Worm (Caenorhabditis elegans) whole organism, L1 larva: ENCODE data around the gene srx-87.

ENCODE experiments used
- C04F5.9 ChIP-seq: sonication (generic microtip); optimal IDR thresholded peaks from 2 replicates; lab custom pipeline; 2016; ENCODE audit warnings: missing genetic modification characterization, missing compliant biosample characterization
- F16B12.6 ChIP-seq: fragments of 150-350 bp; optimal IDR thresholded peaks from 2 replicates; lab custom pipeline; 2014; ENCODE audit warnings: missing biosample characterization, missing genetic modification characterization
- aly-2 ChIP-seq: fragments of 150-350 bp; optimal IDR thresholded peaks from 2 replicates; lab custom pipeline; 2014; ENCODE audit warnings: missing biosample characterization, missing genetic modification characterization
- blmp-1 ChIP-seq: fragments of 150-350 bp; optimal IDR thresholded peaks from 2 replicates; lab custom pipeline; 2014; ENCODE audit warnings: missing biosample characterization, missing genetic modification characterization
- ceh-63 ChIP-seq: fragments of 200-800 bp; sonication (Bioruptor generic); optimal IDR thresholded peaks from 2 replicates; lab custom pipeline; 2018; ENCODE audit warnings: mild to moderate bottlenecking, missing genetic modification characterization, missing compliant biosample characterization
- ceh-82 ChIP-seq, 3 experiments: fragments of 150-350 bp in 1 of 3; sonication (generic microtip) in 2 of 3; optimal IDR thresholded peaks; 2 replicates each; lab custom pipeline; 2014 to 2017; ENCODE audit warnings: missing biosample characterization in 3 of 3, missing genetic modification characterization in 3 of 3
- ceh-90 ChIP-seq: sonication (generic microtip); optimal IDR thresholded peaks from 2 replicates; lab custom pipeline; 2016; ENCODE audit warnings: missing genetic modification characterization, missing compliant biosample characterization
- dpl-1 ChIP-seq, 3 experiments: fragments of 150-350 bp in 2 of 3; sonication (generic microtip) in 1 of 3; optimal IDR thresholded peaks; 2 replicates each; lab custom pipeline; 2014 to 2017; ENCODE audit warnings: missing biosample characterization in 3 of 3, missing genetic modification characterization in 3 of 3, missing genetic modification reagents in 3 of 3
- dsc-1 ChIP-seq: sonication (generic microtip); optimal IDR thresholded peaks from 2 replicates; lab custom pipeline; 2016; ENCODE audit warnings: mild to moderate bottlenecking, missing genetic modification characterization, missing compliant biosample characterization
- efl-1 ChIP-seq, 4 experiments: fragments of 150-350 bp; optimal IDR thresholded peaks in 3 of 4; peaks in 1 of 4; 1 replicate in 1 of 4; 2 replicates in 3 of 4; lab custom pipeline; 2014; ENCODE audit warnings: missing biosample characterization in 2 of 4, missing genetic modification characterization in 2 of 4, missing genetic modification reagents in 2 of 4
- egl-13 ChIP-seq: sonication (generic microtip); optimal IDR thresholded peaks from 2 replicates; lab custom pipeline; 2016; ENCODE audit warnings: missing genotype, missing genetic modification reagents, missing genetic modification characterization, missing compliant biosample characterization
- fkh-10 ChIP-seq: sonication (generic microtip); optimal IDR thresholded peaks from 2 replicates; lab custom pipeline; 2017; ENCODE audit warnings: missing biosample characterization, missing genetic modification reagents, missing genetic modification characterization
- fos-1 ChIP-seq: fragments of 150-350 bp; optimal IDR thresholded peaks from 2 replicates; lab custom pipeline; 2014; ENCODE audit warnings: missing biosample characterization, missing genetic modification characterization
- grh-1 ChIP-seq: fragments of 200-800 bp; sonication (Bioruptor generic); IDR thresholded peaks from 2 replicates; pipeline ENCODE4 v1.3.6; 2022; ENCODE audit warnings: missing genetic modification reagents, missing genetic modification characterization, missing compliant biosample characterization
- hlh-17 ChIP-seq: fragments of 200-800 bp; sonication (Bioruptor generic); optimal IDR thresholded peaks from 2 replicates; lab custom pipeline; 2018; ENCODE audit warnings: missing genetic modification characterization, mild to moderate bottlenecking, missing compliant biosample characterization, moderate library complexity, borderline replicate concordance
- hlh-4 ChIP-seq: sonication (generic microtip); optimal IDR thresholded peaks from 2 replicates; lab custom pipeline; 2016; ENCODE audit warnings: mild to moderate bottlenecking, missing genetic modification characterization, missing compliant biosample characterization
- irx-1 ChIP-seq: sonication (generic microtip); optimal IDR thresholded peaks from 2 replicates; lab custom pipeline; 2016; ENCODE audit warnings: missing genetic modification characterization, missing compliant biosample characterization
- isw-1 ChIP-seq: fragments of 200-800 bp; sonication (Bioruptor generic); IDR thresholded peaks from 2 replicates; pipeline ENCODE4 v1.3.6; 2022; ENCODE audit warnings: missing genetic modification characterization, missing compliant biosample characterization
- lin-14 ChIP-seq: fragments of 200-800 bp; sonication (Bioruptor generic); optimal IDR thresholded peaks from 2 replicates; lab custom pipeline; 2018; ENCODE audit warnings: mild to moderate bottlenecking, missing genetic modification characterization, moderate library complexity, missing compliant biosample characterization
- mef-2 ChIP-seq: fragments of 150-350 bp; optimal IDR thresholded peaks from 2 replicates; lab custom pipeline; 2014; ENCODE audit warnings: missing biosample characterization, missing genetic modification characterization
- nhr-12 ChIP-seq: sonication (generic microtip); optimal IDR thresholded peaks from 2 replicates; lab custom pipeline; 2017; ENCODE audit warnings: missing biosample characterization, missing genetic modification characterization
- nhr-19 ChIP-seq: fragments of 200-800 bp; sonication (Bioruptor generic); conservative IDR thresholded peaks from 2 replicates; pipeline ENCODE4 v1.3.6; 2022; ENCODE audit warnings: missing genetic modification characterization, missing compliant biosample characterization
- nhr-28 ChIP-seq: fragments of 150-350 bp; optimal IDR thresholded peaks from 2 replicates; lab custom pipeline; 2014; ENCODE audit warnings: missing biosample characterization, missing genetic modification characterization
- nhr-47 ChIP-seq: sonication (generic microtip); optimal IDR thresholded peaks from 2 replicates; lab custom pipeline; 2016; ENCODE audit warnings: mild to moderate bottlenecking, missing genetic modification characterization, moderate library complexity, missing compliant biosample characterization
- nhr-71 ChIP-seq: sonication (generic microtip); optimal IDR thresholded peaks from 2 replicates; lab custom pipeline; 2016; ENCODE audit warnings: mild to moderate bottlenecking, missing genetic modification characterization, moderate library complexity, missing compliant biosample characterization
- nhr-84 ChIP-seq: sonication (generic microtip); optimal IDR thresholded peaks from 2 replicates; lab custom pipeline; 2017; ENCODE audit warnings: missing biosample characterization, missing genetic modification characterization
- nhr-85 ChIP-seq: sonication (generic microtip); peaks from one replicate; lab custom pipeline; 2016; ENCODE audit warnings: missing genetic modification characterization, inconsistent platforms, missing compliant biosample characterization
- pqm-1 ChIP-seq: sonication (generic microtip); optimal IDR thresholded peaks from 3 replicates; lab custom pipeline; 2017; ENCODE audit warnings: missing biosample characterization, missing genetic modification characterization
- skn-1 ChIP-seq: fragments of 150-350 bp; optimal IDR thresholded peaks from 2 replicates; lab custom pipeline; 2014; ENCODE audit warnings: missing biosample characterization, missing genetic modification characterization
- snpc-4 ChIP-seq: fragments of 150-350 bp; optimal IDR thresholded peaks from 2 replicates; lab custom pipeline; 2014; ENCODE audit warnings: missing biosample characterization, missing genetic modification characterization
- unc-130 ChIP-seq: fragments of 150-350 bp; optimal IDR thresholded peaks from 2 replicates; lab custom pipeline; 2017; ENCODE audit warnings: missing biosample characterization, missing genetic modification characterization, inconsistent platforms
- unc-98 ChIP-seq: fragments of 200-800 bp; sonication (Bioruptor generic); IDR thresholded peaks from 2 replicates; pipeline ENCODE4 v1.3.6; 2022; ENCODE audit warnings: missing genetic modification characterization, missing compliant biosample characterization
- vab-15 ChIP-seq: sonication (generic microtip); optimal IDR thresholded peaks from 2 replicates; lab custom pipeline; 2017; ENCODE audit warnings: missing genotype, mild to moderate bottlenecking, missing genetic modification characterization, missing compliant biosample characterization
- zag-1 ChIP-seq: fragments of 150-350 bp; optimal IDR thresholded peaks from 2 replicates; lab custom pipeline; 2014; ENCODE audit warnings: missing biosample characterization, missing genetic modification characterization
- zip-4 ChIP-seq: fragments of 200-800 bp; sonication (Bioruptor generic); optimal IDR thresholded peaks from 2 replicates; lab custom pipeline; 2018; ENCODE audit warnings: mild to moderate bottlenecking, missing genetic modification characterization, moderate library complexity, missing compliant biosample characterization

The srx-87 gene

ce11 chrV:11585122-11585521, 20.4 kb downstream of the srx-87 start (continued):
- TF ChIP-seq efl-1 (optimal IDR thresholded peaks at IDR 0.05; lab: Kevin White, UChicago): peak; percentile 4 to 30
- no peak for TF ChIP-seq efl-1 (GFP tag; optimal IDR thresholded peaks at IDR 0.05 in 1 of 2; lab: Kevin White, UChicago)
- no peak for TF ChIP-seq hlh-17 (GFP tag; lab: Kevin White, UChicago)
- TF ChIP-seq irx-1: no peak
- 0 out of 2 replicates have a peak, but pooled peaks have one; percentile 28 for TF ChIP-seq grh-1 (GFP tag; lab: Robert Waterston, UW)
- peak; percentile 80 for TF ChIP-seq nhr-71 (tag; lab: Kevin White, UChicago)
- TF ChIP-seq fos-1 (tag; lab: Kevin White, UChicago): no peak
- no peak for TF ChIP-seq F16B12.6 (tag; lab: Kevin White, UChicago)
- TF ChIP-seq nhr-28 (tag; lab: Kevin White, UChicago): no peak
- TF ChIP-seq lin-14 (GFP tag; lab: Kevin White, UChicago): no peak
- peak; percentile 97 for TF ChIP-seq snpc-4 (tag; lab: Kevin White, UChicago)
- TF ChIP-seq nhr-19 (GFP tag; lab: Robert Waterston, UW): peak; percentile 66
- TF ChIP-seq nhr-85: peak; percentile 87
- no peak for TF ChIP-seq nhr-12 (tag; lab: Kevin White, UChicago)

- TF ChIP-seq skn-1 (tag; lab: Kevin White, UChicago) (no peak), unc-130 (tag; lab: Kevin White, UChicago) (no peak), ceh-90 (tag; lab: Kevin White, UChicago) (no peak), zag-1 (no peak), hlh-17 (GFP tag; lab: Kevin White, UChicago) (no peak), mef-2 (tag; lab: Kevin White, UChicago) (no peak), snpc-4 (tag; lab: Kevin White, UChicago) (no peak), blmp-1 (tag; lab: Kevin White, UChicago) (no peak)
These were observed 24.8 kb downstream of the srx-87 start, which contains the start of gene srx-82 for ce11 chrV:11589433-11589832. Gene srx-82, plus strand, starts transcription at chrV:11589733.

- TF ChIP-seq efl-1 (optimal IDR thresholded peaks at IDR 0.05; lab: Kevin White, UChicago) (no peak), efl-1 (GFP tag; optimal IDR thresholded peaks at IDR 0.05 in 1 of 2; lab: Kevin White, UChicago) (peak in 1 of 2 experiments; percentile 75), unc-130 (tag; lab: Kevin White, UChicago) (no peak)
These were observed 28.8 kb downstream of the srx-87 start, which contains the start of gene srx-80 for ce11 chrV:11593427-11593826. Gene srx-80, plus strand, starts transcription at chrV:11593727.

ce11 chrV:11593888-11594287, 29.2 kb downstream of the srx-87 start:
- TF ChIP-seq hlh-4 (tag; lab: Kevin White, UChicago) (no peak), dsc-1 (tag; lab: Kevin White, UChicago) (no peak), egl-13 (tag; lab: Kevin White, UChicago) (no peak), ceh-82 (tag; optimal IDR thresholded peaks at IDR 0.05; lab: Kevin White, UChicago) (no peak), C04F5.9 (tag; lab: Kevin White, UChicago) (no peak), zag-1 (no peak), zip-4 (GFP tag; lab: Kevin White, UChicago) (no peak), blmp-1 (tag; lab: Kevin White, UChicago) (no peak)

ce11 chrV:11598807-11599206, 34.1 kb downstream of the srx-87 start, which contains the start of gene srx-84:
Gene srx-84, plus strand, starts transcription at chrV:11599107.
- no peak for TF ChIP-seq nhr-85
- no peak for TF ChIP-seq blmp-1 (tag; lab: Kevin White, UChicago)
- TF ChIP-seq dpl-1 (GFP tag; optimal IDR thresholded peaks at IDR 0.05; lab: Kevin White, UChicago): no peak
- no peak for TF ChIP-seq isw-1 (GFP tag; lab: Robert Waterston, UW)
- no peak for TF ChIP-seq aly-2 (tag; lab: Kevin White, UChicago)
- TF ChIP-seq nhr-47 (tag; lab: Kevin White, UChicago): no peak
- TF ChIP-seq nhr-19 (GFP tag; lab: Robert Waterston, UW): no peak
- no peak for TF ChIP-seq vab-15
- no peak for TF ChIP-seq ceh-63 (GFP tag; lab: Kevin White, UChicago)
- TF ChIP-seq egl-13 (tag; lab: Kevin White, UChicago): no peak
- TF ChIP-seq nhr-84: no peak
- TF ChIP-seq fkh-10 (GFP tag; lab: Kevin White, UChicago): no peak
- TF ChIP-seq unc-98: no peak
- TF ChIP-seq nhr-71 (tag; lab: Kevin White, UChicago): no peak
- TF ChIP-seq mef-2 (tag; lab: Kevin White, UChicago): no peak
- no peak for TF ChIP-seq pqm-1 (tag; lab: Kevin White, UChicago)
